Worm (Caenorhabditis elegans) whole organism, L1 larva: Measurements from ENCODE around the gene F36D3.5.

Experiments used
- C34B4.2 ChIP-seq: sonication (generic microtip); optimal IDR thresholded peaks from 2 replicates; lab custom pipeline; 2017; ENCODE audit warnings: mild to moderate bottlenecking, missing genetic modification characterization, missing compliant biosample characterization
- aly-2 ChIP-seq: fragments of 150-350 bp; optimal IDR thresholded peaks from 2 replicates; lab custom pipeline; 2014; ENCODE audit warnings: missing biosample characterization, missing genetic modification characterization
- ama-1 ChIP-seq: fragments of 150-350 bp; optimal IDR thresholded peaks from 2 replicates; lab custom pipeline; 2014
- ceh-63 ChIP-seq: fragments of 200-800 bp; sonication (Bioruptor generic); optimal IDR thresholded peaks from 2 replicates; lab custom pipeline; 2018; ENCODE audit warnings: mild to moderate bottlenecking, missing genetic modification characterization, missing compliant biosample characterization
- ces-1 ChIP-seq: fragments of 150-350 bp; optimal IDR thresholded peaks from 2 replicates; lab custom pipeline; 2014; ENCODE audit warnings: missing biosample characterization, missing genetic modification reagents, missing genetic modification characterization
- dpl-1 ChIP-seq, 3 experiments: fragments of 150-350 bp in 2 of 3; sonication (generic microtip) in 1 of 3; optimal IDR thresholded peaks; 2 replicates each; lab custom pipeline; 2014 to 2017; ENCODE audit warnings: missing biosample characterization in 3 of 3, missing genetic modification characterization in 3 of 3, missing genetic modification reagents in 3 of 3
- dsc-1 ChIP-seq: sonication (generic microtip); optimal IDR thresholded peaks from 2 replicates; lab custom pipeline; 2016; ENCODE audit warnings: mild to moderate bottlenecking, missing genetic modification characterization, missing compliant biosample characterization
- efl-1 ChIP-seq, 4 experiments: fragments of 150-350 bp; optimal IDR thresholded peaks in 3 of 4; peaks in 1 of 4; 1 replicate in 1 of 4; 2 replicates in 3 of 4; lab custom pipeline; 2014; ENCODE audit warnings: missing biosample characterization in 2 of 4, missing genetic modification characterization in 2 of 4, missing genetic modification reagents in 2 of 4
- fkh-8 ChIP-seq: sonication (generic microtip); optimal IDR thresholded peaks from 2 replicates; lab custom pipeline; 2016; ENCODE audit warnings: mild to moderate bottlenecking, missing genetic modification characterization, missing compliant biosample characterization
- hlh-17 ChIP-seq: fragments of 200-800 bp; sonication (Bioruptor generic); optimal IDR thresholded peaks from 2 replicates; lab custom pipeline; 2018; ENCODE audit warnings: missing genetic modification characterization, mild to moderate bottlenecking, missing compliant biosample characterization, moderate library complexity, borderline replicate concordance
- irx-1 ChIP-seq: sonication (generic microtip); optimal IDR thresholded peaks from 2 replicates; lab custom pipeline; 2016; ENCODE audit warnings: missing genetic modification characterization, missing compliant biosample characterization
- jun-1 ChIP-seq: fragments of 150-350 bp; optimal IDR thresholded peaks from 2 replicates; lab custom pipeline; 2014; ENCODE audit warnings: missing biosample characterization, missing genetic modification reagents, missing genetic modification characterization
- lin-35 ChIP-seq, 2 experiments: fragments of 150-350 bp; optimal IDR thresholded peaks; 2 replicates each; lab custom pipeline; 2014; ENCODE audit warnings: missing biosample characterization in 2 of 2, missing genetic modification characterization in 2 of 2, missing genetic modification reagents in 2 of 2
- lin-39 ChIP-seq: fragments of 150-350 bp; optimal IDR thresholded peaks from 2 replicates; lab custom pipeline; 2014; ENCODE audit warnings: missing biosample characterization, missing genetic modification reagents, missing genetic modification characterization
- lsy-2 ChIP-seq, 2 experiments: fragments of 150-350 bp; optimal IDR thresholded peaks; 2 replicates each; lab custom pipeline; 2014; ENCODE audit warnings: missing biosample characterization in 2 of 2, missing genetic modification characterization in 2 of 2
- mab-9 ChIP-seq: fragments of 200-800 bp; sonication (Bioruptor generic); IDR thresholded peaks from 2 replicates; pipeline ENCODE4 v1.3.6; 2022; ENCODE audit warnings: missing genetic modification reagents, missing genetic modification characterization, missing compliant biosample characterization
- mep-1 ChIP-seq: fragments of 150-350 bp; optimal IDR thresholded peaks from 2 replicates; lab custom pipeline; 2014; ENCODE audit warnings: missing biosample characterization, missing genetic modification characterization
- nhr-237 ChIP-seq: fragments of 150-350 bp; optimal IDR thresholded peaks from 2 replicates; lab custom pipeline; 2014; ENCODE audit warnings: missing biosample characterization, missing genetic modification characterization
- nhr-77 ChIP-seq: fragments of 150-350 bp; optimal IDR thresholded peaks from 2 replicates; lab custom pipeline; 2014; ENCODE audit warnings: missing biosample characterization, missing genetic modification characterization
- nhr-84 ChIP-seq: sonication (generic microtip); optimal IDR thresholded peaks from 2 replicates; lab custom pipeline; 2017; ENCODE audit warnings: missing biosample characterization, missing genetic modification characterization
- nhr-85 ChIP-seq: sonication (generic microtip); peaks from one replicate; lab custom pipeline; 2016; ENCODE audit warnings: missing genetic modification characterization, inconsistent platforms, missing compliant biosample characterization
- pqm-1 ChIP-seq: sonication (generic microtip); optimal IDR thresholded peaks from 3 replicates; lab custom pipeline; 2017; ENCODE audit warnings: missing biosample characterization, missing genetic modification characterization
- rnt-1 ChIP-seq: sonication (generic microtip); optimal IDR thresholded peaks from 2 replicates; lab custom pipeline; 2016; ENCODE audit warnings: mild to moderate bottlenecking, missing genetic modification characterization, moderate library complexity, missing compliant biosample characterization
- snpc-4 ChIP-seq: fragments of 150-350 bp; optimal IDR thresholded peaks from 2 replicates; lab custom pipeline; 2014; ENCODE audit warnings: missing biosample characterization, missing genetic modification characterization
- sox-4 ChIP-seq: sonication (generic microtip); optimal IDR thresholded peaks from 2 replicates; lab custom pipeline; 2016; ENCODE audit warnings: missing genetic modification characterization, missing compliant biosample characterization
- sptf-1 ChIP-seq: fragments of 150-350 bp; optimal IDR thresholded peaks from 2 replicates; lab custom pipeline; 2014; ENCODE audit warnings: missing biosample characterization, missing genetic modification characterization
- sup-37 ChIP-seq: fragments of 200-800 bp; sonication (Bioruptor generic); optimal IDR thresholded peaks from 2 replicates; lab custom pipeline; 2018; ENCODE audit warnings: mild to moderate bottlenecking, missing genetic modification characterization, missing compliant biosample characterization
- unc-30 ChIP-seq: sonication (generic microtip); optimal IDR thresholded peaks from 2 replicates; lab custom pipeline; 2017; ENCODE audit warnings: missing biosample characterization, missing genetic modification characterization
- vab-15 ChIP-seq: sonication (generic microtip); optimal IDR thresholded peaks from 2 replicates; lab custom pipeline; 2017; ENCODE audit warnings: missing genotype, mild to moderate bottlenecking, missing genetic modification characterization, missing compliant biosample characterization
- ztf-4 ChIP-seq: fragments of 150-350 bp; optimal IDR thresholded peaks from 2 replicates; lab custom pipeline; 2014; ENCODE audit warnings: missing biosample characterization, missing genetic modification characterization

The F36D3.5 gene

ce11 chrV:16483044-16483443 is 32.0 kb downstream of the F36D3.5 start, which contains the start of gene F57E7.2:
Gene F57E7.2, minus strand, starts transcription at chrV:16483144.
- no peak for TF ChIP-seq fkh-8
- no peak for TF ChIP-seq mep-1 (tag; lab: Kevin White, UChicago)

- no peak for TF ChIP-seq ama-1 (lab: Kevin White, UChicago)
- TF ChIP-seq C34B4.2 (tag; lab: Kevin White, UChicago), result no peak
- no peak for TF ChIP-seq mep-1 (tag; lab: Kevin White, UChicago)
- no peak for TF ChIP-seq irx-1 (tag; lab: Kevin White, UChicago)
- TF ChIP-seq ceh-63 (GFP tag; lab: Kevin White, UChicago), result no peak
- TF ChIP-seq sox-4 (tag; lab: Kevin White, UChicago), result no peak
- no peak for TF ChIP-seq sup-37 (GFP tag; lab: Kevin White, UChicago)
- no peak for TF ChIP-seq lin-39 (tag; lab: Kevin White, UChicago)
- no peak for TF ChIP-seq hlh-17
- TF ChIP-seq sptf-1 (tag; lab: Kevin White, UChicago), result no peak
- no peak for TF ChIP-seq unc-30 (tag; lab: Kevin White, UChicago)
- TF ChIP-seq jun-1 (tag; lab: Kevin White, UChicago), result no peak
- TF ChIP-seq vab-15 (tag; lab: Kevin White, UChicago), result no peak
- no peak for TF ChIP-seq nhr-77
- TF ChIP-seq nhr-84 (tag; lab: Kevin White, UChicago), result no peak
- TF ChIP-seq nhr-85 (tag; lab: Kevin White, UChicago), result no peak
- no peak for TF ChIP-seq fkh-8
- no peak for TF ChIP-seq lsy-2 (tag; optimal IDR thresholded peaks at IDR 0.05; lab: Kevin White, UChicago)
Observed at ce11 chrV:16480919-16481630, 34.0 kb downstream of the F36D3.5 start, which contains the start of the genes F57E7.4 and spig-6. Gene F57E7.4, minus strand, starts transcription at chrV:16481019. Gene spig-6, plus strand, starts transcription at chrV:16481580.

ce11 chrV:16479275-16479674 is 35.8 kb downstream of the F36D3.5 start, which contains the start of gene T08G3.11:
Gene T08G3.11, minus strand, starts transcription at chrV:16479375.
- no peak for TF ChIP-seq efl-1 (optimal IDR thresholded peaks at IDR 0.05; lab: Kevin White, UChicago)
- peak in 1 of 2 experiments; percentile 16 for TF ChIP-seq efl-1 (GFP tag; optimal IDR thresholded peaks at IDR 0.05 in 1 of 2; lab: Kevin White, UChicago)
- no peak for TF ChIP-seq nhr-85 (tag; lab: Kevin White, UChicago)
- TF ChIP-seq, all 84 proteins: peak for 1

ce11 chrV:16471995-16472563 is 43.0 kb downstream of the F36D3.5 start, which contains the start of gene srw-35:
Gene srw-35, plus strand, starts transcription at chrV:16472513.
- no peak for TF ChIP-seq rnt-1
- TF ChIP-seq, all 84 proteins: peak for 0

- no peak for TF ChIP-seq nhr-85 (tag; lab: Kevin White, UChicago)
- TF ChIP-seq vab-15 (tag; lab: Kevin White, UChicago), result no peak
- TF ChIP-seq mab-9 (GFP tag; lab: Robert Waterston, UW), result no peak
- no peak for TF ChIP-seq lin-35 (GFP tag; optimal IDR thresholded peaks at IDR 0.05; lab: Kevin White, UChicago)
- TF ChIP-seq ztf-4 (tag; lab: Kevin White, UChicago), result no peak
- no peak for TF ChIP-seq sox-4 (tag; lab: Kevin White, UChicago)
- TF ChIP-seq ces-1 (GFP tag; lab: Kevin White, UChicago), result no peak
- no peak for TF ChIP-seq dpl-1 (GFP tag; optimal IDR thresholded peaks at IDR 0.05; lab: Kevin White, UChicago)
- no peak for TF ChIP-seq snpc-4 (tag; lab: Kevin White, UChicago)
- no peak for TF ChIP-seq aly-2
- no peak for TF ChIP-seq pqm-1 (tag; lab: Kevin White, UChicago)
- TF ChIP-seq, all 84 proteins: peak for 0
Observed at ce11 chrV:16470916-16471315, 44.1 kb downstream of the F36D3.5 start, which contains the start of gene srh-138. Gene srh-138, minus strand, starts transcription at chrV:16471016.

ce11 chrV:16467840-16468239 is 47.2 kb downstream of the F36D3.5 start, which contains the start of gene sru-44:
Gene sru-44, minus strand, starts transcription at chrV:16467940.
- no peak for TF ChIP-seq dsc-1
- TF ChIP-seq nhr-237 (tag; lab: Kevin White, UChicago), result no peak
